Fruit fly (Drosophila melanogaster) whole organism, pupa: ENCODE data around the gene CG33263.

Experiments
- CG10348 ChIP-seq: fragments of 200-800 bp; sonication (Bioruptor generic); IDR thresholded peaks from 2 replicates; pipeline ENCODE4 v1.3.6; 2022; ENCODE audit warnings: missing biosample characterization, missing genetic modification characterization
- CG12605 ChIP-seq: fragments of 200-800 bp; sonication (Bioruptor generic); IDR thresholded peaks from 2 replicates; pipeline ENCODE4 v1.3.6; 2022; ENCODE audit warnings: missing biosample characterization, missing genetic modification characterization
- CG13204 ChIP-seq: fragments of 200-800 bp; sonication (Bioruptor generic); optimal IDR thresholded peaks from 2 replicates; lab custom pipeline; 2018; ENCODE audit warnings: missing biosample characterization, mild to moderate bottlenecking, missing genetic modification characterization, moderate library complexity
- CG14655 ChIP-seq: fragments of 200-800 bp; sonication (Bioruptor generic); optimal IDR thresholded peaks from 3 replicates; lab custom pipeline; 2017; ENCODE audit warnings: mild to moderate bottlenecking, missing biosample characterization, missing genetic modification reagents, missing genetic modification characterization
- CG15710 ChIP-seq: fragments of 200-800 bp; sonication (Bioruptor generic); optimal IDR thresholded peaks from 2 replicates; lab custom pipeline; 2018; ENCODE audit warnings: missing biosample characterization, mild to moderate bottlenecking, missing genetic modification characterization, moderate library complexity
- CG17806 ChIP-seq: fragments of 200-800 bp; sonication (Bioruptor generic); optimal IDR thresholded peaks from 2 replicates; lab custom pipeline; 2018; ENCODE audit warnings: missing biosample characterization, mild to moderate bottlenecking, missing genetic modification characterization, moderate library complexity
- CG32121 ChIP-seq: fragments of 200-800 bp; sonication (Bioruptor generic); IDR thresholded peaks from 2 replicates; pipeline ENCODE4 v1.3.6; 2022; ENCODE audit warnings: missing biosample characterization, missing genetic modification characterization
- CG34367 ChIP-seq: fragments of 200-800 bp; sonication (Bioruptor generic); optimal IDR thresholded peaks from 2 replicates; lab custom pipeline; 2018; ENCODE audit warnings: missing biosample characterization, mild to moderate bottlenecking, missing genetic modification characterization
- CG4496 ChIP-seq: fragments of 200-800 bp; sonication (Bioruptor generic); IDR thresholded peaks from 3 replicates; pipeline ENCODE4 v1.3.6; 2022; ENCODE audit warnings: missing biosample characterization, missing genetic modification characterization
- CG8159 ChIP-seq: fragments of 200-800 bp; sonication (Bioruptor generic); optimal IDR thresholded peaks from 3 replicates; lab custom pipeline; 2018; ENCODE audit warnings: missing biosample characterization, mild to moderate bottlenecking, missing genetic modification characterization, moderate library complexity
- CG8301 ChIP-seq: fragments of 200-800 bp; sonication (Bioruptor generic); optimal IDR thresholded peaks from 2 replicates; lab custom pipeline; 2018; ENCODE audit warnings: missing biosample characterization, mild to moderate bottlenecking, missing genetic modification characterization
- CG9948 ChIP-seq: fragments of 200-800 bp; sonication (Bioruptor generic); optimal IDR thresholded peaks from 2 replicates; lab custom pipeline; 2018; ENCODE audit warnings: missing biosample characterization, mild to moderate bottlenecking, missing genetic modification characterization, moderate library complexity
- D1 ChIP-seq: fragments of 200-800 bp; sonication (Bioruptor generic); optimal IDR thresholded peaks from 2 replicates; lab custom pipeline; 2018; ENCODE audit warnings: missing biosample characterization, mild to moderate bottlenecking, missing genetic modification characterization, moderate library complexity
- EcR ChIP-seq: fragments of 200-800 bp; sonication (Bioruptor generic); optimal IDR thresholded peaks from 3 replicates; lab custom pipeline; 2019; ENCODE audit warnings: missing biosample characterization, missing genetic modification characterization, mild to moderate bottlenecking, moderate library complexity, missing genetic modification reagents
- Ets98B ChIP-seq: fragments of 200-800 bp; sonication (Bioruptor generic); IDR thresholded peaks from 2 replicates; pipeline ENCODE4 v1.3.6; 2022; ENCODE audit warnings: missing biosample characterization, missing genetic modification characterization
- Pif1A ChIP-seq: fragments of 200-800 bp; sonication (Bioruptor generic); optimal IDR thresholded peaks from 3 replicates; lab custom pipeline; 2016; ENCODE audit warnings: missing biosample characterization, missing genetic modification characterization
- Pif1B ChIP-seq: fragments of 200-800 bp; sonication (Bioruptor generic); optimal IDR thresholded peaks from 3 replicates; lab custom pipeline; 2016; ENCODE audit warnings: missing biosample characterization, missing genetic modification characterization
- Snoo ChIP-seq: fragments of 200-800 bp; sonication (Bioruptor generic); optimal IDR thresholded peaks from 3 replicates; lab custom pipeline; 2017; ENCODE audit warnings: missing biosample characterization, mild to moderate bottlenecking, missing genetic modification characterization, inconsistent platforms
- fd96Ca ChIP-seq: fragments of 200-800 bp; sonication (Bioruptor generic); IDR thresholded peaks from 3 replicates; pipeline ENCODE4 v1.3.6; 2022; ENCODE audit warnings: missing biosample characterization, missing genetic modification characterization
- gl ChIP-seq: fragments of 200-800 bp; sonication (Bioruptor generic); optimal IDR thresholded peaks from 2 replicates; lab custom pipeline; 2018; ENCODE audit warnings: missing biosample characterization, mild to moderate bottlenecking, missing genetic modification characterization
- rn ChIP-seq: fragments of 200-800 bp; sonication (Bioruptor generic); IDR thresholded peaks from 2 replicates; pipeline ENCODE4 v1.3.6; 2022; ENCODE audit warnings: missing biosample characterization, missing genetic modification characterization

Gene CG33263

DNA sequence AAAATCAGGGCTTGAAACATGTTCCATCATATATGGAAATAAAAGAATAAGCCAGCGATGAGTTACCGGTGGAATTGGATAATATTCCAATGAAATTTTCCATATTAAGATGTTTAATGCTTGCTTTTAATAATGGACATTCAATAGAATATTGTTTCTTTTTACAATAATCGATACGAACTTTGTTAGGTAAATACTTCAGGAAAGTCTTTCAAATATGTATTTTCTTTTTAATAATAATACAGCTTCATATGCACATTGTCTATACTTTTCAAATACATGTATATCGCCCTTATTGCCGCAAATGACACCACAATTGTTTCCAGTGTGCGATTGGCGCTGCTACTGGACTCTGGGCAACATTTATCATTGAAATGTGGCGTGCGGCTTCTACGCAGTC is 17.1 kb downstream of the CG33263 start:
- no peak for TF ChIP-seq CG10348 (GFP tag; lab: Robert Waterston, UW)
- TF ChIP-seq Pif1B (GFP tag; lab: Kevin White, UChicago) = peak; percentile 42
- TF ChIP-seq CG12605 (GFP tag; lab: Robert Waterston, UW) = no peak
- no peak for TF ChIP-seq fd96Ca (GFP tag; lab: Robert Waterston, UW)
- TF ChIP-seq CG17806 (tag; lab: Kevin White, UChicago) = peak; percentile 46
- TF ChIP-seq CG8159 (tag; lab: Kevin White, UChicago) = peak; percentile 72
- no peak for TF ChIP-seq CG4496
- no peak for TF ChIP-seq rn (GFP tag; lab: Robert Waterston, UW)
- TF ChIP-seq CG15710 (tag; lab: Kevin White, UChicago) = peak; percentile 52
- no peak for TF ChIP-seq EcR
- TF ChIP-seq CG34367 (tag; lab: Kevin White, UChicago) = peak; percentile 35
- TF ChIP-seq CG14655 (GFP tag; lab: Kevin White, UChicago) = peak; percentile 67
- TF ChIP-seq CG8301 (tag; lab: Kevin White, UChicago) = peak; percentile 29
- peak; percentile 38 for TF ChIP-seq Pif1A (GFP tag; lab: Kevin White, UChicago)
- peak; percentile 7 for TF ChIP-seq CG13204 (GFP tag; lab: Kevin White, UChicago)
- no peak for TF ChIP-seq Ets98B (GFP tag; lab: Robert Waterston, UW)
- peak; percentile 41 for TF ChIP-seq Snoo (tag; lab: Kevin White, UChicago)
- TF ChIP-seq CG9948 (tag; lab: Kevin White, UChicago) = peak; percentile 40
- no peak for TF ChIP-seq gl (tag; lab: Kevin White, UChicago)
- no peak for TF ChIP-seq CG32121
- TF ChIP-seq D1 (tag; lab: Kevin White, UChicago) = peak; percentile 26
- TF ChIP-seq, all 21 proteins: peak for 12

DNA sequence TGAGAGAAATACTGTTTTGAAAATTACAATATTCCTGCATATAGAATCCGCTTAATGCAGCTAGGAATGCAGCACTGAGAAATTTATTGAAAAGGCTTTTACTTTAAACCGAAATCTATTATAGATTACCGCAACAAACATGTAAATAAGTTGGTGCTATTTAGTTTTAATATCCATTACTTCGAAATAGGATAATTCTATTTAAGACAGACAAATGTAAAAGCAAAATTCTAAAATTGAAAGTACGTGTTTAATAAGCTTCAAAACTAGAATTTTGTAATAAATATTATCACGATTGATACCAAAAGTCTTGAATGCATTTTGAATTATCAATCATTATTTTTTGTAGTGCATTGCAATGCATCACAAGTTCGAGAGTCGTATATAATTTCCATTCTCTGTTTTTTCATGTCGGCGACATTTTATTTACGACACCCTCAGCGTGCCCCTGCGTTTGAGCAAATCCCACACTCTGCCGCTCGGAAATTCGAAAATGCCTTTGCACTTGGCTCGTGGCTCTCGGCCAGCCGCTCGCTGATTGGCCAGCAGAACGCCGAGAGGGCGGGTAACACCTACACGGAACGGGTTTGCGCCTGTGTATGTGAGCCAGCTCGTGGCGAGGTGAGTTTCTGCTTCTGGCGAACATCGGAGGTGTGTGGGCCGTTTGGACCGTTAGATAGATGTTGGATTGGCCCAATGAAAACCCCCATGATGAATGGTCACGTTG is 20.7 kb downstream of the CG33263 start:
- TF ChIP-seq CG8159 (tag; lab: Kevin White, UChicago) (peak; percentile 20), rn (GFP tag; lab: Robert Waterston, UW) (no peak), CG9948 (tag; lab: Kevin White, UChicago) (no peak), CG4496 (peak; percentile 69)
- TF ChIP-seq, all 21 proteins: peak for 2

- TF ChIP-seq CG4496 (no peak), CG17806 (tag; lab: Kevin White, UChicago) (no peak), Snoo (tag; lab: Kevin White, UChicago) (peak; percentile 27)
- TF ChIP-seq, all 21 proteins: peak for 1
Measured at dm6 chr3L:13400872-13401418, 23.0 kb downstream of the CG33263 start, which contains the start of gene sens. Gene sens (minus strand): TSS chr3L:13401125.

DNA sequence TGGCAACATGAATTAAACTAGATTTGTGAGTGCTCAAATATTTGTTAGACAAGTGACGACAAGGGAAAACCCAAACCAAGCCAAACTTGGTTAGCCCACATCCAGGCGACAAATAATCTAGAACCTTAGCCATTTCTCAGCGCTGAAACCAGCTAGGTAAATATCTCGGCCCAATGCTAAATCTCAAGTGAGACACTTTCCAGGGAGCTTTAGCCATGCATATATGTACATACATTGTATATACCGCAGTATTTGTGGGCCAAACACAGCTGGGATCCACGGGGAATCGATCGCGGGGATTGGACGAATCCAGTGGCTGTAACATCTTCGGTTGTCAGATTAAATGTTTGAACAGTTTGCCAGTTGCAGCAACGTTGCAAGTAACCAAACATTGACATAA is 26.3 kb downstream of the CG33263 start:
- TF ChIP-seq fd96Ca (GFP tag; lab: Robert Waterston, UW) (no peak), CG32121 (no peak), rn (GFP tag; lab: Robert Waterston, UW) (no peak), CG4496 (no peak), CG10348 (GFP tag; lab: Robert Waterston, UW) (no peak), D1 (tag; lab: Kevin White, UChicago) (no peak), CG14655 (GFP tag; lab: Kevin White, UChicago) (no peak), CG12605 (GFP tag; lab: Robert Waterston, UW) (no peak), Snoo (tag; lab: Kevin White, UChicago) (no peak), Pif1B (GFP tag; lab: Kevin White, UChicago) (no peak), CG8159 (tag; lab: Kevin White, UChicago) (no peak), gl (tag; lab: Kevin White, UChicago) (no peak), CG13204 (GFP tag; lab: Kevin White, UChicago) (no peak), CG8301 (tag; lab: Kevin White, UChicago) (no peak), CG17806 (tag; lab: Kevin White, UChicago) (no peak), CG9948 (tag; lab: Kevin White, UChicago) (no peak), Ets98B (GFP tag; lab: Robert Waterston, UW) (no peak), Pif1A (GFP tag; lab: Kevin White, UChicago) (no peak)
- TF ChIP-seq, all 21 proteins: peak for 0

DNA sequence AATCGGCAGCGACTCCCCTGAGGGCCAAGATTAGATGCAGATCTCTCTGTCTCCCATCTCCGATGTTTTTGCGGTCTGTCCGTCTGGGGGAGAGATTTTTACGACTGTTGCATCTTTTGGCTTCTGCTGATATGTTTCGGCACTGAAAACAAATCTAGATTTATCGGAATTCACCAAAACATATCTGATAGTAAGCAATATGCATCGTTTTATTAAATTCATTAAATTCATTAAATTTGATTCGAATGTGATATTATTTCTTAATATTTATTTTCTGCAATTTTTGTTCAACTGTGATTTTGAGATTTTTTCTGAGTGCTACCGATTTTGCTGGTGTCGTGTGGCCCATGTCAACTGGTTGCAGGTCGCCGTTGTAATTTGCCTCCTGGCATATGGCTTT is 30.4 kb downstream of the CG33263 start:
- TF ChIP-seq CG14655 (GFP tag; lab: Kevin White, UChicago) (no peak), CG8159 (tag; lab: Kevin White, UChicago) (peak; percentile 63), CG9948 (tag; lab: Kevin White, UChicago) (peak; percentile 11)

dm6 chr3L:13389834-13390233 is 34.1 kb downstream of the CG33263 start, which contains the start of gene Poc1:
Gene Poc1 (minus strand): TSS chr3L:13390006.
- TF ChIP-seq D1 (tag; lab: Kevin White, UChicago) (peak; percentile 8), CG32121 (no peak), CG34367 (tag; lab: Kevin White, UChicago) (no peak)
